Fruit fly (Drosophila melanogaster) whole organism, prepupa: ENCODE results near the gene prtp.

Experiments
- CG10631 ChIP-seq: fragments of 200-800 bp; sonication (Bioruptor generic); optimal IDR thresholded peaks from 2 replicates; lab custom pipeline; 2016; ENCODE audit warnings: missing biosample characterization, missing genetic modification characterization
- CG10669 ChIP-seq: fragments of 200-800 bp; sonication (Bioruptor generic); optimal IDR thresholded peaks from 3 replicates; lab custom pipeline; 2018; ENCODE audit warnings: missing biosample characterization, mild to moderate bottlenecking, missing genetic modification characterization, moderate library complexity
- CG11294 ChIP-seq: fragments of 200-800 bp; sonication (Bioruptor generic); IDR thresholded peaks from 2 replicates; pipeline ENCODE4 v1.3.6; 2022; ENCODE audit warnings: missing biosample characterization, missing genetic modification characterization
- CG11762 ChIP-seq: fragments of 200-800 bp; sonication (Bioruptor generic); optimal IDR thresholded peaks from 3 replicates; lab custom pipeline; 2016; ENCODE audit warnings: missing biosample characterization, missing genetic modification characterization; ENCODE audit not compliant: insufficient read depth
- CG11902 ChIP-seq: fragments of 200-800 bp; sonication (Bioruptor generic); optimal IDR thresholded peaks from 3 replicates; lab custom pipeline; 2016; ENCODE audit warnings: missing biosample characterization, missing genetic modification characterization
- CG15336 ChIP-seq: fragments of 200-800 bp; sonication (Bioruptor generic); IDR thresholded peaks from 2 replicates; pipeline ENCODE4 v1.3.6; 2022; ENCODE audit warnings: missing biosample characterization, missing genetic modification characterization
- CG1621 ChIP-seq: fragments of 200-800 bp; sonication (Bioruptor generic); optimal IDR thresholded peaks from 3 replicates; lab custom pipeline; 2018; ENCODE audit warnings: missing biosample characterization, mild to moderate bottlenecking, missing genetic modification characterization
- CG3032 ChIP-seq: fragments of 200-800 bp; optimal IDR thresholded peaks from 2 replicates; lab custom pipeline; 2019; ENCODE audit warnings: missing biosample characterization, mild to moderate bottlenecking, missing genetic modification characterization, moderate library complexity
- CG32006 ChIP-seq: fragments of 200-800 bp; sonication (Bioruptor generic); optimal IDR thresholded peaks from 3 replicates; lab custom pipeline; 2017; ENCODE audit warnings: missing biosample characterization, mild to moderate bottlenecking, missing genetic modification characterization
- CG34406 ChIP-seq: fragments of 200-800 bp; sonication (Bioruptor generic); optimal IDR thresholded peaks from 3 replicates; lab custom pipeline; 2016; ENCODE audit warnings: missing biosample characterization, missing genetic modification characterization
- CG3919 ChIP-seq: fragments of 200-800 bp; sonication (Bioruptor generic); optimal IDR thresholded peaks from 3 replicates; lab custom pipeline; 2016; ENCODE audit warnings: missing biosample characterization, missing genetic modification characterization
- CG4318 ChIP-seq: fragments of 200-800 bp; sonication (Bioruptor generic); optimal IDR thresholded peaks from 3 replicates; lab custom pipeline; 2017; ENCODE audit warnings: missing biosample characterization, mild to moderate bottlenecking, missing genetic modification characterization
- CG6163 ChIP-seq: fragments of 200-800 bp; sonication (Bioruptor generic); IDR thresholded peaks from 3 replicates; pipeline ENCODE4 v1.3.6; 2022; ENCODE audit warnings: missing biosample characterization, missing genetic modification characterization
- CG6276 ChIP-seq: fragments of 200-800 bp; sonication (Bioruptor generic); optimal IDR thresholded peaks from 2 replicates; lab custom pipeline; 2017; ENCODE audit warnings: missing biosample characterization, mild to moderate bottlenecking, missing genetic modification characterization
- CG6792 ChIP-seq: fragments of 200-800 bp; sonication (Bioruptor generic); optimal IDR thresholded peaks from 3 replicates; lab custom pipeline; 2016; ENCODE audit warnings: missing biosample characterization, missing genetic modification characterization
- CG6808 ChIP-seq: fragments of 200-800 bp; sonication (Bioruptor generic); optimal IDR thresholded peaks from 3 replicates; lab custom pipeline; 2017; ENCODE audit warnings: missing biosample characterization, missing genetic modification characterization, mild to moderate bottlenecking, moderate library complexity, missing genetic modification reagents
- CG6854 ChIP-seq: fragments of 200-800 bp; sonication (Bioruptor generic); optimal IDR thresholded peaks from 2 replicates; lab custom pipeline; 2017; ENCODE audit warnings: missing biosample characterization, mild to moderate bottlenecking, missing genetic modification characterization
- CG7368 ChIP-seq: fragments of 200-800 bp; sonication (Bioruptor generic); optimal IDR thresholded peaks from 3 replicates; lab custom pipeline; 2016; ENCODE audit warnings: missing biosample characterization, missing genetic modification characterization
- CG8119 ChIP-seq: fragments of 200-800 bp; sonication (Bioruptor generic); IDR thresholded peaks from 3 replicates; pipeline ENCODE4 v1.3.6; 2022; ENCODE audit warnings: missing biosample characterization, missing genetic modification characterization
- CG8319 ChIP-seq: fragments of 200-800 bp; sonication (Bioruptor generic); optimal IDR thresholded peaks from 3 replicates; lab custom pipeline; 2016; ENCODE audit warnings: missing biosample characterization, missing genetic modification characterization
- Eip78C ChIP-seq: fragments of 200-800 bp; sonication (Bioruptor generic); peaks from one replicate; lab custom pipeline; 2016; ENCODE audit warnings: missing biosample characterization, missing genetic modification characterization
- Eip93F ChIP-seq: fragments of 200-800 bp; sonication (Bioruptor generic); optimal IDR thresholded peaks from 2 replicates; lab custom pipeline; 2016; ENCODE audit warnings: missing biosample characterization, mild to moderate bottlenecking, missing genetic modification characterization
- Ets21C ChIP-seq: fragments of 200-800 bp; sonication (Bioruptor generic); optimal IDR thresholded peaks from 3 replicates; lab custom pipeline; 2016; ENCODE audit warnings: missing biosample characterization, missing genetic modification characterization
- Ets96B ChIP-seq: fragments of 200-800 bp; optimal IDR thresholded peaks from 2 replicates; lab custom pipeline; 2019; ENCODE audit warnings: missing biosample characterization, mild to moderate bottlenecking, missing genetic modification characterization, moderate library complexity
- Hr38 ChIP-seq: sonication (Bioruptor generic); optimal IDR thresholded peaks from 2 replicates; lab custom pipeline; 2016; ENCODE audit warnings: missing biosample characterization, missing genetic modification characterization
- Hr39 ChIP-seq: fragments of 200-800 bp; sonication (Bioruptor generic); optimal IDR thresholded peaks from 2 replicates; lab custom pipeline; 2016; ENCODE audit warnings: missing biosample characterization, missing genetic modification characterization
- Hr4 ChIP-seq: fragments of 200-800 bp; sonication (Bioruptor generic); optimal IDR thresholded peaks from 3 replicates; lab custom pipeline; 2016; ENCODE audit warnings: missing biosample characterization, missing genetic modification characterization
- OdsH ChIP-seq: fragments of 200-800 bp; sonication (Bioruptor generic); optimal IDR thresholded peaks from 3 replicates; lab custom pipeline; 2016; ENCODE audit warnings: missing biosample characterization, missing genetic modification characterization
- Sox102F ChIP-seq: fragments of 200-800 bp; sonication (Bioruptor generic); optimal IDR thresholded peaks from 2 replicates; lab custom pipeline; 2016; ENCODE audit warnings: missing biosample characterization, mild to moderate bottlenecking, missing genetic modification characterization
- Sox14 ChIP-seq: fragments of 200-800 bp; sonication (Bioruptor generic); optimal IDR thresholded peaks from 3 replicates; lab custom pipeline; 2016; ENCODE audit warnings: missing biosample characterization, missing genetic modification characterization
- Sox15 ChIP-seq: fragments of 200-800 bp; sonication (Bioruptor generic); optimal IDR thresholded peaks from 3 replicates; lab custom pipeline; 2016; ENCODE audit warnings: missing biosample characterization, missing genetic modification characterization
- achi ChIP-seq: fragments of 200-800 bp; sonication (Bioruptor generic); optimal IDR thresholded peaks from 3 replicates; lab custom pipeline; 2016; ENCODE audit warnings: missing biosample characterization, missing genetic modification characterization
- cyc ChIP-seq: fragments of 200-800 bp; sonication (Bioruptor generic); optimal IDR thresholded peaks from 3 replicates; lab custom pipeline; 2016; ENCODE audit warnings: missing biosample characterization, missing genetic modification characterization
- dac ChIP-seq: fragments of 200-800 bp; sonication (Bioruptor generic); optimal IDR thresholded peaks from 2 replicates; lab custom pipeline; 2017; ENCODE audit warnings: missing biosample characterization, mild to moderate bottlenecking, missing genetic modification characterization
- dsx ChIP-seq: fragments of 200-800 bp; optimal IDR thresholded peaks from 3 replicates; lab custom pipeline; 2019; ENCODE audit warnings: missing biosample characterization, mild to moderate bottlenecking, missing genetic modification characterization, moderate library complexity; ENCODE audit not compliant: poor library complexity, severe bottlenecking
- eg ChIP-seq: fragments of 200-800 bp; sonication (Bioruptor generic); IDR thresholded peaks from 3 replicates; pipeline ENCODE4 v1.3.6; 2022; ENCODE audit warnings: missing biosample characterization, missing genetic modification characterization
- esn ChIP-seq: fragments of 200-800 bp; sonication (Bioruptor generic); optimal IDR thresholded peaks from 2 replicates; lab custom pipeline; 2016; ENCODE audit warnings: missing biosample characterization, mild to moderate bottlenecking, missing genetic modification characterization, moderate library complexity
- fkh ChIP-seq: fragments of 200-800 bp; sonication (Bioruptor generic); optimal IDR thresholded peaks from 3 replicates; lab custom pipeline; 2017; ENCODE audit warnings: missing biosample characterization, mild to moderate bottlenecking, missing genetic modification characterization, moderate library complexity
- net ChIP-seq: fragments of 200-800 bp; sonication (Bioruptor generic); optimal IDR thresholded peaks from 3 replicates; lab custom pipeline; 2016; ENCODE audit warnings: missing biosample characterization, missing genetic modification characterization
- pdm3 ChIP-seq: fragments of 200-800 bp; sonication (Bioruptor generic); optimal IDR thresholded peaks from 3 replicates; lab custom pipeline; 2016; ENCODE audit warnings: missing biosample characterization, missing genetic modification characterization
- salr ChIP-seq, 2 experiments: fragments of 200-800 bp; sonication (Bioruptor generic); optimal IDR thresholded peaks; 3 replicates each; lab custom pipeline; 2016 to 2018; ENCODE audit warnings: missing biosample characterization in 2 of 2, missing genetic modification characterization in 2 of 2, mild to moderate bottlenecking in 1 of 2
- spab ChIP-seq: fragments of 200-800 bp; sonication (Bioruptor generic); optimal IDR thresholded peaks from 2 replicates; lab custom pipeline; 2017; ENCODE audit warnings: missing biosample characterization, mild to moderate bottlenecking, missing genetic modification characterization, missing genetic modification reagents
- ss ChIP-seq, 2 experiments: fragments of 200-800 bp; sonication (Bioruptor generic); optimal IDR thresholded peaks; 2 replicates in 1 of 2; 3 replicates in 1 of 2; lab custom pipeline; 2017 to 2018; ENCODE audit warnings: mild to moderate bottlenecking in 2 of 2, missing biosample characterization in 2 of 2, missing genetic modification characterization in 2 of 2, moderate library complexity in 1 of 2
- topi ChIP-seq: fragments of 200-800 bp; sonication (Bioruptor generic); optimal IDR thresholded peaks from 3 replicates; lab custom pipeline; 2016; ENCODE audit warnings: missing biosample characterization, missing genetic modification characterization
- vri ChIP-seq: fragments of 200-800 bp; sonication (Bioruptor generic); optimal IDR thresholded peaks from 3 replicates; lab custom pipeline; 2016; ENCODE audit warnings: missing biosample characterization, mild to moderate bottlenecking, missing genetic modification characterization

The prtp gene

dm6 chrX:11681558-11682551 is 34.7 kb upstream of the prtp start (continued):
- no peak for TF ChIP-seq CG4318 (GFP tag; lab: Kevin White, UChicago)
- TF ChIP-seq pdm3 (GFP tag; lab: Kevin White, UChicago) = peak; percentile 73
- peak; percentile 45 for TF ChIP-seq Sox15 (GFP tag; lab: Kevin White, UChicago)
- TF ChIP-seq Eip93F (GFP tag; lab: Kevin White, UChicago) = peak; percentile 16
- TF ChIP-seq CG15336 (GFP tag; lab: Robert Waterston, UW) = peak; percentile 41
- TF ChIP-seq Hr39 (GFP tag; lab: Kevin White, UChicago) = peak; percentile 78
- TF ChIP-seq spab (GFP tag; lab: Kevin White, UChicago) = peak; percentile 37
- peak; percentile 81 for TF ChIP-seq vri
- TF ChIP-seq CG7368 = peak; percentile 28
- TF ChIP-seq Eip78C (GFP tag; lab: Kevin White, UChicago) = peak; percentile 81
- peak; percentile 60 for TF ChIP-seq Hr4 (GFP tag; lab: Kevin White, UChicago)
- peak; percentile 45 for TF ChIP-seq dsx (GFP tag; lab: Kevin White, UChicago)
- peak; percentile 29 for TF ChIP-seq Ets96B (tag; lab: Kevin White, UChicago)
- TF ChIP-seq CG8319 = peak; percentile 27
- peak; percentile 14 for TF ChIP-seq CG1621 (tag; lab: Kevin White, UChicago)
- peak in 1 of 2 experiments; percentile 11 for TF ChIP-seq salr (GFP tag; optimal IDR thresholded peaks at IDR 0.05; lab: Kevin White, UChicago)
- TF ChIP-seq OdsH (GFP tag; lab: Kevin White, UChicago) = peak; percentile 58
- peak; percentile 55 for TF ChIP-seq CG8119
- peak; percentile 49 for TF ChIP-seq achi (GFP tag; lab: Kevin White, UChicago)
- peak; percentile 67 for TF ChIP-seq Ets21C (GFP tag; lab: Kevin White, UChicago)
- TF ChIP-seq CG11762 (GFP tag; lab: Kevin White, UChicago) = no peak
- TF ChIP-seq Sox14 (GFP tag; lab: Kevin White, UChicago) = peak; percentile 74
- TF ChIP-seq CG11294 (GFP tag; lab: Robert Waterston, UW) = no peak
- TF ChIP-seq topi = peak; percentile 72

- TF ChIP-seq topi (peak; percentile 41), CG34406 (GFP tag; lab: Kevin White, UChicago) (no peak), eg (peak; percentile 42; the same call in 1 of the 3 replicates), Ets96B (tag; lab: Kevin White, UChicago) (no peak), CG6163 (GFP tag; lab: Robert Waterston, UW) (peak; percentile 60; the same call in 2 of the 3 replicates), salr (GFP tag; optimal IDR thresholded peaks at IDR 0.05; lab: Kevin White, UChicago) (no peak), esn (peak; percentile 13), Hr39 (GFP tag; lab: Kevin White, UChicago) (no peak), CG11762 (GFP tag; lab: Kevin White, UChicago) (no peak), Eip78C (GFP tag; lab: Kevin White, UChicago) (peak; percentile 22), CG11902 (no peak), CG10669 (no peak), CG6854 (GFP tag; lab: Kevin White, UChicago) (no peak), Sox14 (GFP tag; lab: Kevin White, UChicago) (peak; percentile 63), CG6276 (no peak), CG3919 (GFP tag; lab: Kevin White, UChicago) (no peak), cyc (GFP tag; lab: Kevin White, UChicago) (no peak), dac (no peak), Hr38 (GFP tag; lab: Kevin White, UChicago) (no peak), ss (GFP tag; optimal IDR thresholded peaks at IDR 0.05; lab: Kevin White, UChicago) (peak in 1 of 2 experiments; percentile 42), spab (GFP tag; lab: Kevin White, UChicago) (no peak), CG6808 (GFP tag; lab: Kevin White, UChicago) (no peak), dsx (GFP tag; lab: Kevin White, UChicago) (no peak), CG3032 (tag; lab: Kevin White, UChicago) (no peak), CG7368 (no peak), CG6792 (GFP tag; lab: Kevin White, UChicago) (no peak), CG11294 (GFP tag; lab: Robert Waterston, UW) (no peak), CG15336 (GFP tag; lab: Robert Waterston, UW) (no peak), Sox102F (GFP tag; lab: Kevin White, UChicago) (no peak), CG32006 (GFP tag; lab: Kevin White, UChicago) (no peak), net (GFP tag; lab: Kevin White, UChicago) (no peak), CG10631 (GFP tag; lab: Kevin White, UChicago) (no peak), fkh (GFP tag; lab: Kevin White, UChicago) (peak; percentile 10)
Observed at dm6 chrX:11683480-11683879, 33.1 kb upstream of the prtp start.
